Worm (Caenorhabditis elegans) whole organism, L4/young adult: ENCODE measurements around the gene fbxb-43.

Experiments used
- W03F9.2 ChIP-seq: fragments of 150-350 bp; optimal IDR thresholded peaks from 2 replicates; lab custom pipeline; 2014; ENCODE audit warnings: missing biosample characterization, missing genetic modification characterization
- dao-5 ChIP-seq: sonication (generic microtip); optimal IDR thresholded peaks from 2 replicates; lab custom pipeline; 2016; ENCODE audit warnings: missing genotype, missing genetic modification characterization, moderate library complexity, missing compliant biosample characterization

DNA sequence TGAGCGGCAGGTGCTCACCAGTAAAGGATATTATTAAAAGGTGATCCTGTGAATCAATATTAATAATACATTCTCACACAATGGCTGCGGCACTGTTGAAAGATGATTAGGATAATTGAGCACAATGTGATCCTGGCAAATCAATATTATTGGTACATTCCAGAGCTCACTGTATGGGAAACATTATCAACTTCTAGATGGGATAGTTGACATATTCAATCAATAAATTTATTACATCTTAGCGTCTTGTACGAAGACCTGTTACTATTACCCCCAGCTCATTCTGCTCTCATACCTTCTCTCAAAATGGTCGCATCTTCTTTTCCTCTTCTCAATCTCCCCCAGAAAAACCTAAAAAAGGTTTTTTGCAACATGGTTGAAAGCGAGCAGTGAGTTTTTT, 32.2 kb downstream of the fbxb-43 start, which contains the start of gene fbxb-49:
- TF ChIP-seq W03F9.2 (no peak), dao-5 (tag; lab: Kevin White, UChicago) (no peak)
